Fruit fly (Drosophila melanogaster) ovary, adult (tissue): ENCODE data around the gene NijA.

Experiments used
- CG17801 ChIP-seq: fragments of 200-800 bp; optimal IDR thresholded peaks from 2 replicates; lab custom pipeline; 2019; ENCODE audit warnings: missing biosample characterization, mild to moderate bottlenecking, missing genetic modification characterization, moderate library complexity; ENCODE audit not compliant: partially characterized antibody

Gene NijA

dm6 chr3L:10657311-10657710 lies 39.4 kb downstream of the NijA start:
- no peak for TF ChIP-seq CG17801 (GFP tag; lab: Kevin White, UChicago)

DNA sequence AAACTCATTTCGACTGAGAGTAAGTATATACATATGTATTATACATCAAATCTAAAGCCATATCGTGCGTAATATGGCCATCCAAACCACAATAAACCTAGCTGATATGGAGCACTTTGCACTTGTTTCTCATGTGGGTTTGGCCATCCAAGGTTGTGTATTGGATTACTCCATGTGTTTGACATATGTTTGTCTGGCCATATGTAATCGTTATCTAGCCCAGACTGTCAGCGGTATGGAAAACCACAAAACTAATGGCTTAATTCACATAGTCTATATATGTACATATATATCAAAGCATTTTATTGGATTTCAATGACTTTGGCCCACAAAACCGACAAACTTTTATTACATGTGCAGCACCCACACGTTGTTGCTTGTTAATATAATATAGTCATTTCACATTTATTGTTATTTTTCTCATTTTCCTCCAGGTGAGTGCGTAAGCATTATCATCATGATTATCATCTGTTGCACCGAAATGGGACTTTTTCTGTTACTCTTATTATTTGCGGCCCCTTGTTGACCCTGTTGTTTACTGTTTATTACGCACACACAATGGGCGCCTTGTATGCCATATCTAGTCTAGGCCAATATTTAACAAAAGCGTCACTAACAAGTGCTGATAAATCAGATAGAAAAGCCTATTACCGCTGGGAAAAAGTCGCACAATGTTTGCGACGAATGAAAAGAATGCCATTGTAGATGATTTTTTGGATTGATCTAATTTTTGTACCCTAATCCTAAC lies 40.1 kb downstream of the NijA start:
- TF ChIP-seq CG17801 (GFP tag; lab: Kevin White, UChicago): no peak

- TF ChIP-seq CG17801 (GFP tag; lab: Kevin White, UChicago): no peak
Observed at dm6 chr3L:10654439-10654838, 42.2 kb downstream of the NijA start.

DNA sequence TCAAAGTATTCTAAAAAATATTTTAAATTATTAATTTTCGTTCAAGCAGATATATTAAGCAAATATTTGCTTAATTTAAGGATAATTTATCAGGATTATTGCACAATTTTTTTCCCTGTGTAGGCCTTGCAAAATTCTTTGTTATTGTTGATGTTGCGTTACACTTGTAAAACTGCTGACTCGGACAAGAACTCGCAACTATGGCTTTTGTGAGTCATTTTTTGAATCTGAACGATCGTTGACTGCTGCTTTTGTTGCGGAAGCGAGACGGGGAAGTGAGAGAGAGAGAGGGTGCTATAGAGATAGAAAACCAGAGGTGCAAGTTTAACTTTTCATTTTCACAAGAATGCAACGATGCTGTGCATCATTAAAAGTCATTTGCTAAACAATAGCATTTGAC lies 44.2 kb downstream of the NijA start:
- TF ChIP-seq CG17801 (GFP tag; lab: Kevin White, UChicago): no peak

dm6 chr3L:10651271-10651670 lies 45.4 kb downstream of the NijA start:
- TF ChIP-seq CG17801 (GFP tag; lab: Kevin White, UChicago): no peak

DNA sequence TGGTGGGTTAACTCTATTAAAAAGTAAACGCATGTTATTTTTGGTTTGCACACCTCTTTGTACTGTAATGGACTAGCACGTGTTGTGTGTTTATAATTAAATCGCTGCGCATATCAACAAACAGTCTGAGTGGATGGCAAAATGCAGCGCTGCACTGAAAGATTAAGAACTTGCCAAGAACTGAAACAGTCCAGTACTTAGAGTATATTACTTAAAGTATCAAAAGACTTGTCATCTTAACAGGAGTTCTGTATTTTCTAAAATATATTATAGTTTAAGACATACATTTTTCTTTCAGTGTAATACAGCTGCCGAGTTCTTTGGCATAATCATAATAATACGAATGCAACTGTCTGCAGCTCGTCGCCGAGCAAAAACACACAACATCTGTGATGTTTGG lies 48.2 kb downstream of the NijA start:
- no peak for TF ChIP-seq CG17801 (GFP tag; lab: Kevin White, UChicago)

dm6 chr3L:10647158-10647557 lies 49.5 kb downstream of the NijA start:
- no peak for TF ChIP-seq CG17801 (GFP tag; lab: Kevin White, UChicago)

dm6 chr3L:10645965-10646364 lies 50.7 kb downstream of the NijA start:
- TF ChIP-seq CG17801 (GFP tag; lab: Kevin White, UChicago): no peak
